Fruit fly (Drosophila melanogaster): ENCODE data around the gene DIP-epsilon.

Gene DIP-epsilon

DNA sequence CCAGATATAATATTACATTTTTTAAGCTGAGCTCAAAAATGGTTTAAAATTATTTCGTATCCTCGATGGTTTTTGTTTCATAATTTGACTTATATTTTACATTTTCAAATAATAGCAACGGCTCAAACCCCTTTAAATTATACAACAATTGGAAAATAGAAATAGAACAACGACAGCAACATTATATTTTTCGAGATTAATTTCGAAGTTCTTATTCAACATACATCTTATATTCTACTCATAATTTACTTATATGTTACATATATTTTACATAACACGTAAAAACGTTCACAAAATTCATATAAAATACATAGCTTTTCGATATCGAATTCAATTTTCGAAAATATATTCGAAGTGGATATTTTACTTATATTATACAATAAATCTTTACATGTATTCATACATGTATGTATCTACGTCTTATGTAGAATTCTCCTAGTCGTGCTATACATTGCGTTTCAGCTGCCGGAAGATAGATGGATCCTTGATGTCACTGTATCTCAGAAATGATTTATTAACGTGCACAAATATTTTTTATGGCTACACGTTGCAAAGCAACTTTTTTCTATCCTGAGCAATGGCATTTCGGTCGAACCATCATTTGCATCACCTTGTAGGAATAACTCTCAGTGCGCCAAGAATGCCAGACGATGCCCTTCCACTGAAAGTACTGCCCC, 54.3 kb downstream of the DIP-epsilon start (continued):
- no peak for TF ChIP-seq aop (GFP tag; IDR thresholded peaks at IDR 0.05)
- no peak for TF ChIP-seq CG13123 (GFP tag; optimal IDR thresholded peaks at IDR 0.05)
- TF ChIP-seq CG14441 (GFP tag; IDR thresholded peaks at IDR 0.05) = no peak
- TF ChIP-seq chinmo (GFP tag; IDR thresholded peaks at IDR 0.05; ENCODE audit: partially characterized antibody) = no peak
- no peak for TF ChIP-seq Ptx1 (GFP tag; IDR thresholded peaks at IDR 0.05)
- TF ChIP-seq Sry-β (GFP tag; optimal IDR thresholded peaks at IDR 0.05) = no peak
- peak; percentile 44 for TF ChIP-seq onecut (GFP tag; IDR thresholded peaks at IDR 0.05)
- peak; percentile 60; the same call in 2 of the 3 replicates for TF ChIP-seq Opbp (GFP tag; IDR thresholded peaks at IDR 0.05; ENCODE audit: partially characterized antibody)
- peak; percentile 2 for TF ChIP-seq CG31388 (GFP tag; optimal IDR thresholded peaks at IDR 0.05)
- TF ChIP-seq disco-r (GFP tag; optimal IDR thresholded peaks at IDR 0.05) = no peak
- peak; percentile 21 for TF ChIP-seq CG1602 (GFP tag; optimal IDR thresholded peaks at IDR 0.05)
- peak; percentile 33 for TF ChIP-seq kah (GFP tag; optimal IDR thresholded peaks at IDR 0.05)
- no peak for TF ChIP-seq pum (GFP tag; optimal IDR thresholded peaks at IDR 0.05)
- TF ChIP-seq dmrt11E (tag; optimal IDR thresholded peaks at IDR 0.05) = peak; percentile 44
- TF ChIP-seq fd64A (GFP tag; optimal IDR thresholded peaks at IDR 0.05) = no peak
- peak; percentile 60; the same call in 1 of the 2 replicates for TF ChIP-seq Awh (GFP tag; IDR thresholded peaks at IDR 0.05)
- TF ChIP-seq Camta (GFP tag; optimal IDR thresholded peaks at IDR 0.05) = no peak
- TF ChIP-seq CG15696 (tag; optimal IDR thresholded peaks at IDR 0.05) = peak; percentile 53
- peak; percentile 55 for TF ChIP-seq CG17328 (GFP tag; IDR thresholded peaks at IDR 0.05)
- TF ChIP-seq CG43689 (GFP tag; IDR thresholded peaks at IDR 0.05) = no peak
- 0 out of 2 replicates have a peak, but pooled peaks have one; percentile 8 for TF ChIP-seq sens-2 (GFP tag; IDR thresholded peaks at IDR 0.05)
- TF ChIP-seq ems (GFP tag; optimal IDR thresholded peaks at IDR 0.05) = no peak
- no peak for TF ChIP-seq Abd-B (GFP tag; optimal IDR thresholded peaks at IDR 0.05)
- no peak for TF ChIP-seq Dip3 (GFP tag; optimal IDR thresholded peaks at IDR 0.05)
- peak; percentile 24; the same call in 1 of the 2 replicates for TF ChIP-seq H2.0 (GFP tag; IDR thresholded peaks at IDR 0.05)
- no peak for TF ChIP-seq btn (GFP tag; optimal IDR thresholded peaks at IDR 0.05)
- TF ChIP-seq CG4854 (GFP tag; optimal IDR thresholded peaks at IDR 0.05) = no peak
- TF ChIP-seq pzg (GFP tag; optimal IDR thresholded peaks at IDR 0.05) = no peak
- no peak for TF ChIP-seq gro (GFP tag; optimal IDR thresholded peaks at IDR 0.05)
- peak; percentile 22; the same call in 1 of the 2 replicates for TF ChIP-seq bbx (GFP tag; IDR thresholded peaks at IDR 0.05; ENCODE audit: partially characterized antibody)
- TF ChIP-seq bab2 (GFP tag; optimal IDR thresholded peaks at IDR 0.05) = no peak
- no peak for TF ChIP-seq CG12104 (GFP tag; optimal IDR thresholded peaks at IDR 0.05)
- TF ChIP-seq CG14667 (GFP tag; IDR thresholded peaks at IDR 0.05) = no peak
- peak; percentile 51 for TF ChIP-seq CG9932 (GFP tag; IDR thresholded peaks at IDR 0.05)
- TF ChIP-seq lbe (GFP tag; optimal IDR thresholded peaks at IDR 0.05) = no peak
- TF ChIP-seq amos (GFP tag; IDR thresholded peaks at IDR 0.05; ENCODE audit: partially characterized antibody) = peak; percentile 59
- no peak for TF ChIP-seq CG3065 (GFP tag; optimal IDR thresholded peaks at IDR 0.05)
- TF ChIP-seq Asciz (GFP tag; optimal IDR thresholded peaks at IDR 0.05) = peak; percentile 44
- TF ChIP-seq her (GFP tag; optimal IDR thresholded peaks at IDR 0.05) = no peak
- TF ChIP-seq CG5245 (GFP tag; optimal IDR thresholded peaks at IDR 0.05) = peak; percentile 54
- no peak for TF ChIP-seq CG12659 (GFP tag; optimal IDR thresholded peaks at IDR 0.05)
- no peak; the same call in 2 of the 3 replicates for TF ChIP-seq sr (GFP tag; IDR thresholded peaks at IDR 0.05)
- no peak for TF ChIP-seq CG10274 (GFP tag; optimal IDR thresholded peaks at IDR 0.05)
- peak; percentile 4 for TF ChIP-seq CG10209 (GFP tag; optimal IDR thresholded peaks at IDR 0.05)
- no peak for TF ChIP-seq ro (GFP tag; IDR thresholded peaks at IDR 0.05)
- no peak for TF ChIP-seq Atf3 (GFP tag; optimal IDR thresholded peaks at IDR 0.05)
- TF ChIP-seq insv (GFP tag; optimal IDR thresholded peaks at IDR 0.05) = peak in 1 of 2 experiments; percentile 95
- TF ChIP-seq Taf1 (GFP tag; IDR thresholded peaks at IDR 0.05) = no peak
- no peak for TF ChIP-seq cwo (GFP tag; optimal IDR thresholded peaks at IDR 0.05)
- TF ChIP-seq Hand (GFP tag; optimal IDR thresholded peaks at IDR 0.05) = no peak
